Fruit fly (Drosophila melanogaster) S2 (cell line): ENCODE results near the gene LKRSDH.

ENCODE experiments used
- CG8478 ChIP-seq: fragments of >200 bp; optimal IDR thresholded peaks from 2 replicates; lab custom pipeline; 2018
- CTCF ChIP-seq, 2 experiments: fragments of >200 bp; optimal IDR thresholded peaks; 2 replicates each; lab custom pipeline; 2018

DNA sequence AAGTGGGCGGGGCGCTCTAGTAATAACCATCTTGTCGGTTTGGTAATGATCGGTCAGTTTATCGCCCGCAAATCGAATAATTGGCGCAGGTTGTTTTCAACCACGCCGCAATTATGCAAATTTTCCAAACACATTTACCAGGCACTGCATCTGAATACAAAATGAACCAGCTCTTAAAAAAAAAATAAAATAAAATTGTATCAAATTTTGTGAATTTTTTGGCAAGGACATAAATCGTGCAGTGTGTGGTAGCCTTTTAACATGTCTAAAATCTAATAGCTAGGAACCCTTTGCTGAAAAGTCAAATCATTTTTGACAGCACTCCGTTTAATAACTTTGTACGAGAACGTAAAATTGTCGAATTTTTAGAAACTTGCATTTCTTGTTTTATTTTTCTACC is 48.8 kb downstream of the LKRSDH start, which contains the start of gene ATPsynGL:
- no peak for TF ChIP-seq CG8478 (lab: Kevin White, UChicago)
- TF ChIP-seq CTCF (optimal IDR thresholded peaks at IDR 0.05; lab: Kevin White, UChicago): no peak
